Fruit fly (Drosophila melanogaster): ENCODE results near the gene fbp.

- TF ChIP-seq insv (optimal IDR thresholded peaks at IDR 0.05) (no peak), ttk (optimal IDR thresholded peaks at IDR 0.05) (no peak), psq (optimal IDR thresholded peaks at IDR 0.05) (no peak)
These were observed 8.9 kb downstream of the fbp start for dm6 chr2L:19755015-19755414.
